Worm (Caenorhabditis elegans) whole organism, young adult: ENCODE measurements around the gene sel-10.

ENCODE experiments used
- F57A8.1 ChIP-seq: fragments of 200-800 bp; sonication (Bioruptor generic); optimal IDR thresholded peaks from 2 replicates; lab custom pipeline; 2018; ENCODE audit warnings: mild to moderate bottlenecking, missing genetic modification characterization, moderate library complexity, missing compliant biosample characterization
- akir-1 ChIP-seq: fragments of 200-800 bp; sonication (Bioruptor generic); optimal IDR thresholded peaks from 2 replicates; lab custom pipeline; 2018; ENCODE audit warnings: mild to moderate bottlenecking, missing genetic modification characterization, moderate library complexity, missing compliant biosample characterization
- athp-1 ChIP-seq: sonication (generic microtip); optimal IDR thresholded peaks from 2 replicates; lab custom pipeline; 2017; ENCODE audit warnings: mild to moderate bottlenecking, missing genetic modification characterization, missing compliant biosample characterization
- attf-3 ChIP-seq: fragments of 200-800 bp; sonication (Bioruptor generic); conservative IDR thresholded peaks from 2 replicates; pipeline ENCODE4 v1.3.6; 2022; ENCODE audit warnings: missing genetic modification reagents, missing genetic modification characterization, missing compliant biosample characterization
- dpl-1 ChIP-seq: fragments of 150-350 bp; optimal IDR thresholded peaks from 2 replicates; lab custom pipeline; 2014; ENCODE audit warnings: missing biosample characterization, missing genetic modification reagents, missing genetic modification characterization
- egl-18 ChIP-seq: fragments of 200-800 bp; sonication (Bioruptor generic); IDR thresholded peaks from 2 replicates; pipeline ENCODE4 v1.3.6; 2022; ENCODE audit warnings: missing genetic modification reagents, missing genetic modification characterization, missing compliant biosample characterization
- hlh-12 ChIP-seq: sonication (generic microtip); optimal IDR thresholded peaks from 2 replicates; lab custom pipeline; 2016; ENCODE audit warnings: missing genetic modification characterization, missing compliant biosample characterization
- hmg-1.2 ChIP-seq: fragments of 200-800 bp; sonication (Bioruptor generic); IDR thresholded peaks from 2 replicates; pipeline ENCODE4 v1.3.6; 2022; ENCODE audit warnings: missing genetic modification reagents, missing genetic modification characterization, missing compliant biosample characterization
- nfya-1 ChIP-seq: sonication (generic microtip); optimal IDR thresholded peaks from 2 replicates; lab custom pipeline; 2017; ENCODE audit warnings: antibody characterized with exemption, missing compliant biosample characterization, missing genetic modification characterization, borderline replicate concordance; ENCODE audit not compliant: insufficient read depth
- pha-4 ChIP-seq: fragments of 150-350 bp; sonication (generic microtip); optimal IDR thresholded peaks from 2 replicates; lab custom pipeline; 2014; ENCODE audit warnings: missing biosample characterization, missing genetic modification reagents, missing genetic modification characterization
- rec-8 ChIP-seq, 2 experiments: sonication (generic microtip); optimal IDR thresholded peaks; 2 replicates each; lab custom pipeline; 2016; ENCODE audit warnings: mild to moderate bottlenecking in 2 of 2, missing genetic modification characterization in 2 of 2, missing genetic modification reagents in 2 of 2, missing genotype in 2 of 2, missing biosample characterization in 1 of 2, missing compliant biosample characterization in 1 of 2, moderate library complexity in 1 of 2
- unc-62 ChIP-seq: fragments of 150-350 bp; optimal IDR thresholded peaks from 2 replicates; lab custom pipeline; 2014; ENCODE audit warnings: missing biosample characterization, missing genetic modification reagents, missing genetic modification characterization
- zfh-2 ChIP-seq: fragments of 200-800 bp; sonication (Bioruptor generic); conservative IDR thresholded peaks from 2 replicates; pipeline ENCODE4 v1.3.6; 2022; ENCODE audit warnings: missing genetic modification reagents, missing genetic modification characterization, missing compliant biosample characterization
- ztf-25 ChIP-seq: fragments of 200-800 bp; sonication (Bioruptor generic); IDR thresholded peaks from 2 replicates; pipeline ENCODE4 v1.3.6; 2022; ENCODE audit warnings: missing genetic modification reagents, missing genetic modification characterization, missing compliant biosample characterization

DNA sequence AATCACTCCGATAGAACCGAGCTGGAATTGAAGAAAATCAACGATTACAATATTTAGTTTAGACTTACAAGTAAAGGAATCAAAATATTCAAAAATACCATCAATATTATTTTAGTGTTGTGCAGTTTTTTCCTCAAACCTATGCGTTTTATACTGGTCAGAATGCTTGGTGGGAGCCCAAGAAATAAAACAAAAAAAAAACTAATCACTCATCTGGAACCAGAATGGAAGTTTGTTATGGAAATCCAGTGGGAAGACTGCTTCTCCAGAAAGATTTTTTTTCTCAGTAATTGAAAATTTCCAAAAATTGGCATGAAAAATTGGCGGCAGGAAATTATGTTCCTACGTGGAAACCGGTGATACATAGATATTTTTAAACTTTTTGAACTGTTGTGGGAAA lies 37.2 kb downstream of the sel-10 start, which contains the start of gene srx-134:
- TF ChIP-seq F57A8.1 (GFP tag; lab: Kevin White, UChicago) (no peak), athp-1 (tag; lab: Kevin White, UChicago) (no peak), ztf-25 (GFP tag; lab: Robert Waterston, UW) (no peak), akir-1 (GFP tag; lab: Kevin White, UChicago) (no peak), zfh-2 (no peak), nfya-1 (no peak), hlh-12 (tag; lab: Kevin White, UChicago) (no peak), attf-3 (GFP tag; lab: Robert Waterston, UW) (no peak), unc-62 (GFP tag; lab: Kevin White, UChicago) (no peak), rec-8 (tag; optimal IDR thresholded peaks at IDR 0.05; lab: Kevin White, UChicago) (no peak), egl-18 (GFP tag; lab: Robert Waterston, UW) (no peak), pha-4 (tag; lab: Kevin White, UChicago) (no peak), dpl-1 (GFP tag; lab: Kevin White, UChicago) (no peak), hmg-1.2 (GFP tag; lab: Robert Waterston, UW) (no peak)
